Worm (Caenorhabditis elegans): ENCODE measurements around the gene D1046.4.

DNA sequence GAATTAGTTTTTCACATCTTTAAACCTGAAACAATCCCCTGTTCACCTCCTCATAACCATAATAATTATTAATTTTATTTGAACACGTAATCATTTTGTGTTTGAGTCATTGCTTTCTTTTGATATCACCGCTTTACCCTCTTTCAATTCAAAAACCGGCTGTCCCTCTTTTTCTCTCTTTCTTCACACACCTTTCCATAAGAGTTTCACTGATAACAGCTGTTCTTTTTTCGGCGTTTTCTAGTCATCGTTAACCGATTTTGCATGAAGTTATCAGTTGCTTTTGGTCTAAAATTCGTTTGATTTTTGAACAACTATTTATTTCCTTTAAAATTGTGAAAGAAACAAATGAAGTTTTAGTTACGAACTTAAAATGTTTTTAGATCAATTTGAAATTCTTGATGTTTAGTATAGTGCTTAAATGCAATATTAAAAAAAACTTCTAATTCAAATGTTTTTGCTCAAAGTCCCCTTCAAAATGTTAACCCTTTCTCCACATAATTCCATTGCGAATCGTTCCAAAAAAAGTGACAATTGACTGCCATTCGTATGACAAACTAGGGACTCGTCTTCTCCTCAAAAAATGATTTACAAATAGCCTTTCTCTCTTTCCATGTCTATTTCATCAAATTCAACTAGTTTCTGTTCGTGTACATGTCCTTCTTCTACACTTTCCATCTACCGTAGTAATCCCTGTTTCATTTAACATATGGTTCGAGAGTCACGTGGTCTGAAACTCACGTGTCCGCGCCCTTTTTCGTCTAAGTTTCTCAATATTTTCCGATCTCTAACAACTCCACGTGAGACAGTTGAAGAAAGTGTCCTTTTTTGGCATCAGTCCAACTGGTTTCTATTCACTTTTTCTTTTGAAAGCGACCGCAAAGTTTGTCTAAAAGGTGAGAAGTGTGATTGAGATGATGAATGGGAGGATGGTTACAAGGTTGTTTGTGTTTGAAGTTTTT is 15.7 kb downstream of the D1046.4 start:
- no peak for TF ChIP-seq sptf-1 (tag; optimal IDR thresholded peaks at IDR 0.05)
- TF ChIP-seq drap-1 (GFP tag; optimal IDR thresholded peaks at IDR 0.05): no peak
- TF ChIP-seq unc-62 (GFP tag; optimal IDR thresholded peaks at IDR 0.05): no peak
- TF ChIP-seq nhr-12 (tag; optimal IDR thresholded peaks at IDR 0.05): no peak
- no peak for TF ChIP-seq mls-2 (tag; optimal IDR thresholded peaks at IDR 0.05)
- no peak for TF ChIP-seq snpc-4 (tag; optimal IDR thresholded peaks at IDR 0.05)
- no peak for TF ChIP-seq ham-2 (GFP tag; optimal IDR thresholded peaks at IDR 0.05)
- TF ChIP-seq pha-4 (tag; optimal IDR thresholded peaks at IDR 0.05): no peak

Data from whole organism, mixed stage, embryonic.